Worm (Caenorhabditis elegans) whole organism, young adult: ENCODE measurements around the gene chil-5.

Source experiments
- ama-1 ChIP-seq, 3 experiments: fragments of 150-350 bp in 1 of 3; sonication (generic microtip) in 2 of 3; optimal IDR thresholded peaks; 2 replicates each; lab custom pipeline; 2014 to 2018; ENCODE audit warnings: missing biosample characterization in 2 of 3, missing genetic modification characterization in 2 of 3, missing genetic modification reagents in 2 of 3
- attf-3 ChIP-seq: fragments of 200-800 bp; sonication (Bioruptor generic); conservative IDR thresholded peaks from 2 replicates; pipeline ENCODE4 v1.3.6; 2022; ENCODE audit warnings: missing genetic modification reagents, missing genetic modification characterization, missing compliant biosample characterization
- ceh-91 ChIP-seq: fragments of 200-800 bp; sonication (Bioruptor generic); IDR thresholded peaks from 2 replicates; pipeline ENCODE4 v1.3.6; 2022; ENCODE audit warnings: missing genetic modification reagents, missing genetic modification characterization, missing compliant biosample characterization
- hrde-1 ChIP-seq: sonication (generic microtip); optimal IDR thresholded peaks from 2 replicates; lab custom pipeline; 2016; ENCODE audit warnings: missing genetic modification characterization, mild to moderate bottlenecking, missing compliant biosample characterization, moderate library complexity, missing genotype, missing genetic modification reagents, borderline replicate concordance
- let-526 ChIP-seq: fragments of 200-800 bp; sonication (Bioruptor generic); IDR thresholded peaks from 2 replicates; pipeline ENCODE4 v1.3.6; 2022; ENCODE audit warnings: missing genetic modification reagents, missing genetic modification characterization, missing compliant biosample characterization
- let-607 ChIP-seq, 2 experiments: fragments of 200-800 bp in 1 of 2; sonication (Bioruptor generic) in 1 of 2; sonication (generic microtip) in 1 of 2; optimal IDR thresholded peaks; 2 replicates each; lab custom pipeline; 2016 to 2018; ENCODE audit warnings: mild to moderate bottlenecking in 2 of 2, missing compliant biosample characterization in 2 of 2, missing genetic modification characterization in 2 of 2, moderate library complexity in 2 of 2, missing genotype in 1 of 2
- mcd-1 ChIP-seq: fragments of 200-800 bp; sonication (Bioruptor generic); IDR thresholded peaks from 2 replicates; pipeline ENCODE4 v1.3.6; 2022; ENCODE audit warnings: missing genetic modification reagents, missing genetic modification characterization, missing compliant biosample characterization
- nfya-2 ChIP-seq: fragments of 200-800 bp; sonication (Bioruptor generic); IDR thresholded peaks from 2 replicates; pipeline ENCODE4 v1.3.6; 2022; ENCODE audit warnings: missing genetic modification reagents, missing genetic modification characterization, missing compliant biosample characterization
- snpc-4 ChIP-seq, 5 experiments: fragments of 150-350 bp in 1 of 5; sonication (generic microtip) in 4 of 5; optimal IDR thresholded peaks; 2 replicates each; lab custom pipeline; 2014 to 2018; ENCODE audit warnings: missing genetic modification characterization in 5 of 5, missing biosample characterization in 3 of 5, antibody characterized with exemption in 2 of 5, mild to moderate bottlenecking in 2 of 5, missing compliant biosample characterization in 2 of 5, missing genotype in 2 of 5, moderate library complexity in 2 of 5, missing genetic modification reagents in 1 of 5
- unc-62 ChIP-seq: fragments of 150-350 bp; optimal IDR thresholded peaks from 2 replicates; lab custom pipeline; 2014; ENCODE audit warnings: missing biosample characterization, missing genetic modification reagents, missing genetic modification characterization
- xnd-1 ChIP-seq: sonication (generic microtip); optimal IDR thresholded peaks from 2 replicates; lab custom pipeline; 2016; ENCODE audit warnings: missing genotype, missing genetic modification reagents, missing genetic modification characterization, missing compliant biosample characterization
- ztf-28 ChIP-seq: fragments of 200-800 bp; sonication (Bioruptor generic); IDR thresholded peaks from 2 replicates; pipeline ENCODE4 v1.3.6; 2022; ENCODE audit warnings: missing genetic modification reagents, missing genetic modification characterization, missing compliant biosample characterization

DNA sequence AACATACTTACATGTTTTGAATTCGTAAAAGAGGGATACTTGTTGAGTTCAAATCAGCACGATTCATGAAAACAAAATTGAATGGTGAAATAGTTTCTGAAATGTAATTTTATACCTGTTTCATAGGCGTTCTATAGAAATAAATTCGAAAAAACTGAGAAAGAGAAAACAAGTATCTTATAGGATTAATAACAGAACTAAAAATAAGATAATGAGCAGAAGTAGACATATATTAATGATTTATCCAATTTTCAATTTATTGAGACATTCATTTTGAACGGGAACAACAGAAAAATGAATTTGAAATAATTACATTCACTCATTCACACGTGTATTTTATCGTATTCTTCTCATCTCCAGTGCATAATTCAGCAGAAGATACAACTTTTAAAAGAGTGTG, 1.7 kb downstream of the chil-5 start, which contains the start of gene chil-6:
- TF ChIP-seq unc-62 (GFP tag; lab: Kevin White, UChicago) (no peak), ztf-28 (GFP tag; lab: Robert Waterston, UW) (no peak), xnd-1 (tag; lab: Kevin White, UChicago) (no peak), mcd-1 (no peak), attf-3 (GFP tag; lab: Robert Waterston, UW) (no peak), nfya-2 (GFP tag; lab: Robert Waterston, UW) (no peak), ceh-91 (GFP tag; lab: Robert Waterston, UW) (no peak), ama-1 (optimal IDR thresholded peaks at IDR 0.05; lab: Kevin White, UChicago) (no peak), ama-1 (GFP tag; optimal IDR thresholded peaks at IDR 0.05; lab: Kevin White, UChicago) (no peak), snpc-4 (GFP tag; optimal IDR thresholded peaks at IDR 0.05; lab: Kevin White, UChicago) (no peak), snpc-4 (tag; optimal IDR thresholded peaks at IDR 0.05; lab: Kevin White, UChicago) (no peak), hrde-1 (tag; lab: Kevin White, UChicago) (no peak), let-526 (GFP tag; lab: Robert Waterston, UW) (no peak), let-607 (tag; optimal IDR thresholded peaks at IDR 0.05; lab: Kevin White, UChicago) (no peak)
